Worm (Caenorhabditis elegans) whole organism, mixed stage, embryonic: Measurements from ENCODE around the gene ska-3.

Experiments
- blmp-1 ChIP-seq: fragments of 150-350 bp; optimal IDR thresholded peaks from 2 replicates; lab custom pipeline; 2014; ENCODE audit warnings: missing biosample characterization, missing genetic modification characterization
- ceh-39 ChIP-seq: fragments of 150-350 bp; optimal IDR thresholded peaks from 2 replicates; lab custom pipeline; 2014; ENCODE audit warnings: missing biosample characterization, missing genetic modification characterization
- nhr-76 ChIP-seq: sonication (generic microtip); optimal IDR thresholded peaks from 2 replicates; lab custom pipeline; 2017; ENCODE audit warnings: missing biosample characterization, missing genetic modification characterization
- snpc-4 ChIP-seq: fragments of 150-350 bp; optimal IDR thresholded peaks from 2 replicates; lab custom pipeline; 2014; ENCODE audit warnings: missing biosample characterization, missing genetic modification characterization
- unc-62 ChIP-seq: fragments of 150-350 bp; optimal IDR thresholded peaks from 2 replicates; lab custom pipeline; 2014; ENCODE audit warnings: missing biosample characterization, missing genetic modification reagents, missing genetic modification characterization

DNA sequence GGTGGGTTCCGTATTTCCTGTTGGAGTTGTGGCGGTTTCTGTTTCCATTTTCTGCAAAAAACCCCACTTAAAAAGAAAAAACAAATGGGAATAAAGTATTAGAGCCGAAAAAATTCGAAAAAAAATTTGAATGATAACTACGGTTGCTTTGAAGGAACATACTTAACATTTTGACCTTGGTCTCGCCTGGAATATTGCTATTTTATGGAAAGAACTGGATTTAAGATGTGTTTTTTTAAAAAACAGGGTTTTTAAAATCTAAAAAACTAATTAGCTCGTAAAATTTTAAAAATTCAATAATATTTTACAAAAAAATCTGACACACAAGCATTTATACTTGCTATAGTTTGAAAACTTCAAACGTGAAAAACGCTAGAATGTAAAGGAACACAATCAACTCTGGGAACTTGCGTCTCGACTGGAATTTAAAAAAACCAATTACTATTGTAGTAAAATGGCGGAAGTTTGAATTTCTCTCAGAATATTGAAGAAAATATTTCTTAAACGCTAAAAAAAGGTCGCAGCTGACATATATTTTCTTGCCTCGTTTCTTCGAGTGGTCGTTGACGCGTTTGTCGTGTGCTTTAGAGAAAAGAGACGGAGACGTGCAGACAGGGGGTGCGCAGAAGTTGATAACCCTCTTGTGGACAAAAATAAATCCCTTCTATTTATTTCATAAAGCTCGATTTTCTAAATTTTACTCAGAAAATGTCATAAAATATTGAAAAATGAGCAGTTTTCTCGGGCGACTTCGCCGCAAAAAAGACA, 19.3 kb upstream of the ska-3 start, which contains the start of the genes lgg-3 and rgs-5:
- no peak for TF ChIP-seq ceh-39
- TF ChIP-seq nhr-76: no peak
- no peak for TF ChIP-seq blmp-1 (tag; lab: Kevin White, UChicago)
- TF ChIP-seq unc-62: no peak
- no peak for TF ChIP-seq snpc-4
